Fruit fly (Drosophila melanogaster): ENCODE results near the gene Glt.

DNA sequence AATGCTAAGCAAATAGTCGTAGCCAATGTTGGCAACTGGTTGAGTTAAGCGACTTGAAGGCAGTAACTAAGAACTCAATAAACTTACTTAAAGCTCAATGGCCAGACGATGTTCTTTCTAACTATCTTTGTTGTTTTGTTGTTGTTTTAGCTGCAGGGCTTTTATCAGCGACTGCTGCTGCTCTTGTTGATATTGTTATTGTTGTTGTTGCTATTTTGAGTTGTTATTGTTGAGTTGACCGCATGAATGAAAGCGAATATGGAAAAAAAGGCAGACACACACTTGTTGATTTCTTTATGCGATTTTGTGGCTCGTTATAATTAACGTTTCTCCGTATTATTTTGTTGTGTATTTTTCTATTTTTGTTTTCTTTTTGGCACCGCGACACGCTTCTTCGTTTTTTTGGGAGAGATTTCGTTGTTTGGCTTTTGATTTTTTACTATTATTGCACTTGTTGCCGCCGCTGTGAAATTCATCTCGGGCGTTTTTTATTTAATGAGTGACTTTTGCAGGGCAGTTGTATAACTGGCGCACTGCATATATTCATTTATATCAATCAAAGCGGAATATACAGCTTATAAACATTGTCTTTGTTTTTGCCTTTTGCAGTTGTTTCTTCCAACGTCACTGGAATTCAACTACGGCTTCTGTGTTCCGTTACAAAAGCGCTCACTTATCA lies 36.0 kb downstream of the Glt start:
- no peak for TF ChIP-seq Dif (GFP tag; optimal IDR thresholded peaks at IDR 0.05; ENCODE audit: partially characterized antibody)
- no peak for TF ChIP-seq Jra (GFP tag; optimal IDR thresholded peaks at IDR 0.05)
- no peak for TF ChIP-seq Abd-B (GFP tag; optimal IDR thresholded peaks at IDR 0.05)
- no peak for TF ChIP-seq ey (GFP tag; optimal IDR thresholded peaks at IDR 0.05)
- TF ChIP-seq h (GFP tag; optimal IDR thresholded peaks at IDR 0.05): no peak
- TF ChIP-seq foxo (GFP tag; optimal IDR thresholded peaks at IDR 0.05): no peak

All from whole organism, wandering third instar larva.